Fruit fly (Drosophila melanogaster) whole organism, embryonic: ENCODE results near the gene NELF-B.

Source experiments
- B-H2 ChIP-seq: fragments of 200-800 bp; sonication (Bioruptor generic); optimal IDR thresholded peaks from 2 replicates; lab custom pipeline; 2018; ENCODE audit warnings: missing biosample characterization, mild to moderate bottlenecking, missing genetic modification characterization
- CG10209 ChIP-seq: fragments of 200-800 bp; sonication (Bioruptor generic); optimal IDR thresholded peaks from 3 replicates; lab custom pipeline; 2017; ENCODE audit warnings: missing biosample characterization, mild to moderate bottlenecking, missing genetic modification characterization, missing genetic modification reagents
- CG10267 ChIP-seq: fragments of 200-800 bp; sonication (Bioruptor generic); optimal IDR thresholded peaks from 2 replicates; lab custom pipeline; 2018; ENCODE audit warnings: missing biosample characterization, mild to moderate bottlenecking, missing genetic modification characterization, moderate library complexity
- CG11093 ChIP-seq: fragments of 200-800 bp; sonication (Bioruptor generic); IDR thresholded peaks from 3 replicates; pipeline ENCODE4 v1.3.6; 2022; ENCODE audit warnings: missing biosample characterization, missing genetic modification characterization
- CG12299 ChIP-seq: fragments of 200-800 bp; sonication (Bioruptor generic); optimal IDR thresholded peaks from 2 replicates; lab custom pipeline; 2018; ENCODE audit warnings: missing biosample characterization, mild to moderate bottlenecking, missing genetic modification characterization
- CG12659 ChIP-seq: fragments of 200-800 bp; sonication (Bioruptor generic); optimal IDR thresholded peaks from 3 replicates; lab custom pipeline; 2017; ENCODE audit warnings: mild to moderate bottlenecking, missing biosample characterization, missing genetic modification reagents, missing genetic modification characterization
- CG13287 ChIP-seq: fragments of 200-800 bp; sonication (Bioruptor generic); IDR thresholded peaks from 2 replicates; pipeline ENCODE4 v1.3.6; 2022; ENCODE audit warnings: missing biosample characterization, missing genetic modification characterization; ENCODE audit not compliant: partially characterized antibody
- CG13894 ChIP-seq: fragments of 200-800 bp; sonication (Bioruptor generic); optimal IDR thresholded peaks from 3 replicates; lab custom pipeline; 2018; ENCODE audit warnings: missing biosample characterization, mild to moderate bottlenecking, missing genetic modification characterization, moderate library complexity
- CG14710 ChIP-seq: fragments of 200-800 bp; sonication (Bioruptor generic); optimal IDR thresholded peaks from 3 replicates; lab custom pipeline; 2019; ENCODE audit warnings: missing biosample characterization, mild to moderate bottlenecking, missing genetic modification characterization, moderate library complexity
- CG14860 ChIP-seq: fragments of 200-800 bp; sonication (Bioruptor generic); IDR thresholded peaks from 3 replicates; pipeline ENCODE4 v1.3.6; 2022; ENCODE audit warnings: missing biosample characterization, missing genetic modification characterization; ENCODE audit not compliant: partially characterized antibody
- CG1529 ChIP-seq: fragments of 200-800 bp; sonication (Bioruptor generic); optimal IDR thresholded peaks from 3 replicates; lab custom pipeline; 2018; ENCODE audit warnings: missing biosample characterization, missing genetic modification characterization
- CG15514 ChIP-seq: fragments of 200-800 bp; sonication (Bioruptor generic); optimal IDR thresholded peaks from 3 replicates; lab custom pipeline; 2017; ENCODE audit warnings: missing biosample characterization, missing genetic modification characterization, mild to moderate bottlenecking, moderate library complexity, missing genetic modification reagents
- CG17186 ChIP-seq: fragments of 200-800 bp; sonication (Bioruptor generic); optimal IDR thresholded peaks from 3 replicates; lab custom pipeline; 2017; ENCODE audit warnings: missing biosample characterization, missing genetic modification reagents, missing genetic modification characterization
- CG17912 ChIP-seq: fragments of 200-800 bp; sonication (Bioruptor generic); optimal IDR thresholded peaks from 2 replicates; lab custom pipeline; 2018; ENCODE audit warnings: missing biosample characterization, mild to moderate bottlenecking, missing genetic modification characterization
- CG18599 ChIP-seq: fragments of 200-800 bp; sonication (Bioruptor generic); optimal IDR thresholded peaks from 3 replicates; lab custom pipeline; 2017; ENCODE audit warnings: missing biosample characterization, missing genetic modification characterization, mild to moderate bottlenecking, moderate library complexity, missing genetic modification reagents
- CG2678 ChIP-seq: fragments of 200-800 bp; sonication (Bioruptor generic); optimal IDR thresholded peaks from 3 replicates; lab custom pipeline; 2019; ENCODE audit warnings: missing biosample characterization, mild to moderate bottlenecking, missing genetic modification characterization, moderate library complexity
- CG2875 ChIP-seq: fragments of 200-800 bp; sonication (Bioruptor generic); optimal IDR thresholded peaks from 2 replicates; lab custom pipeline; 2017; ENCODE audit warnings: missing biosample characterization, mild to moderate bottlenecking, missing genetic modification characterization, missing genetic modification reagents
- CG7963 ChIP-seq: fragments of 200-800 bp; sonication (Bioruptor generic); IDR thresholded peaks from 3 replicates; pipeline ENCODE4 v1.3.6; 2022; ENCODE audit warnings: missing biosample characterization, missing genetic modification characterization; ENCODE audit not compliant: partially characterized antibody
- CG9215 ChIP-seq: fragments of 200-800 bp; sonication (Bioruptor generic); IDR thresholded peaks from 2 replicates; pipeline ENCODE4 v1.3.6; 2022; ENCODE audit warnings: missing biosample characterization, missing genetic modification characterization
- CTCF ChIP-seq: fragments of 200-800 bp; sonication (Bioruptor generic); optimal IDR thresholded peaks from 2 replicates; lab custom pipeline; 2017; ENCODE audit warnings: missing biosample characterization, mild to moderate bottlenecking, missing genetic modification characterization, moderate library complexity
- Dek ChIP-seq: fragments of 200-800 bp; sonication (Bioruptor generic); optimal IDR thresholded peaks from 3 replicates; lab custom pipeline; 2019; ENCODE audit warnings: missing biosample characterization, mild to moderate bottlenecking, missing genetic modification characterization, moderate library complexity
- HLH4C ChIP-seq: fragments of 200-800 bp; sonication (Bioruptor generic); IDR thresholded peaks from 3 replicates; pipeline ENCODE4 v1.3.6; 2022; ENCODE audit warnings: missing biosample characterization, missing genetic modification characterization; ENCODE audit not compliant: partially characterized antibody
- HmgZ ChIP-seq: fragments of 200-800 bp; sonication (Bioruptor generic); optimal IDR thresholded peaks from 2 replicates; lab custom pipeline; 2018; ENCODE audit warnings: missing biosample characterization, mild to moderate bottlenecking, missing genetic modification characterization
- Hr51 ChIP-seq, 2 experiments: fragments of 200-800 bp; sonication (Bioruptor generic); optimal IDR thresholded peaks; 2 replicates in 1 of 2; 3 replicates in 1 of 2; lab custom pipeline; 2016 to 2018; ENCODE audit warnings: missing biosample characterization in 2 of 2, missing genetic modification characterization in 2 of 2, mild to moderate bottlenecking in 1 of 2, moderate library complexity in 1 of 2
- Jarid2 ChIP-seq: fragments of 200-800 bp; sonication (Bioruptor generic); optimal IDR thresholded peaks from 3 replicates; lab custom pipeline; 2017; ENCODE audit warnings: mild to moderate bottlenecking, missing biosample characterization, missing genetic modification reagents, missing genetic modification characterization
- Med ChIP-seq: fragments of 200-800 bp; sonication (Bioruptor generic); peaks from one replicate; lab custom pipeline; 2016; ENCODE audit warnings: missing biosample characterization, missing genetic modification characterization, mild to moderate bottlenecking, inconsistent platforms, moderate library complexity
- Myb ChIP-seq: fragments of 200-800 bp; sonication (Bioruptor generic); optimal IDR thresholded peaks from 2 replicates; lab custom pipeline; 2016; ENCODE audit warnings: missing biosample characterization, missing genetic modification characterization
- NC2α ChIP-seq: fragments of 200-800 bp; sonication (Bioruptor generic); optimal IDR thresholded peaks from 2 replicates; lab custom pipeline; 2016; ENCODE audit warnings: missing biosample characterization, missing genetic modification characterization
- Rfx ChIP-seq: fragments of 200-800 bp; sonication (Bioruptor generic); IDR thresholded peaks from 2 replicates; pipeline ENCODE4 v1.3.6; 2022; ENCODE audit warnings: missing biosample characterization, missing genetic modification characterization
- Sin3A ChIP-seq: fragments of >200 bp; optimal IDR thresholded peaks from 2 replicates; lab custom pipeline; 2018
- Usf ChIP-seq: fragments of 200-800 bp; sonication (Bioruptor generic); optimal IDR thresholded peaks from 2 replicates; lab custom pipeline; 2017; ENCODE audit warnings: missing genotype, missing biosample characterization, missing genetic modification characterization
- Xrp1 ChIP-seq: fragments of 200-800 bp; sonication (Bioruptor generic); IDR thresholded peaks from 2 replicates; pipeline ENCODE4 v1.3.6; 2022; ENCODE audit warnings: missing biosample characterization, missing genetic modification characterization
- amos ChIP-seq: fragments of 200-800 bp; sonication (Bioruptor generic); IDR thresholded peaks from 2 replicates; pipeline ENCODE4 v1.3.6; 2022; ENCODE audit warnings: missing biosample characterization, missing genetic modification characterization; ENCODE audit not compliant: partially characterized antibody
- fd96Cb ChIP-seq: fragments of 200-800 bp; sonication (Bioruptor generic); optimal IDR thresholded peaks from 2 replicates; lab custom pipeline; 2018; ENCODE audit warnings: missing biosample characterization, mild to moderate bottlenecking, missing genetic modification characterization, moderate library complexity
- gcm ChIP-seq: fragments of 200-800 bp; sonication (Bioruptor generic); optimal IDR thresholded peaks from 2 replicates; lab custom pipeline; 2019; ENCODE audit warnings: missing biosample characterization, mild to moderate bottlenecking, missing genetic modification characterization, moderate library complexity
- gfzf ChIP-seq: fragments of 200-800 bp; sonication (Bioruptor generic); optimal IDR thresholded peaks from 2 replicates; lab custom pipeline; 2016; ENCODE audit warnings: missing biosample characterization, mild to moderate bottlenecking, missing genetic modification characterization, moderate library complexity
- ham ChIP-seq: fragments of 200-800 bp; sonication (Bioruptor generic); IDR thresholded peaks from 2 replicates; pipeline ENCODE4 v1.3.6; 2022; ENCODE audit warnings: missing biosample characterization, missing genetic modification characterization
- insv ChIP-seq, 2 experiments: fragments of 200-800 bp; sonication (Bioruptor generic); optimal IDR thresholded peaks; 3 replicates each; lab custom pipeline; 2016 to 2018; ENCODE audit warnings: missing biosample characterization in 2 of 2, missing genetic modification characterization in 2 of 2
- jing ChIP-seq: fragments of 200-800 bp; sonication (Bioruptor generic); optimal IDR thresholded peaks from 2 replicates; lab custom pipeline; 2018; ENCODE audit warnings: missing biosample characterization, mild to moderate bottlenecking, missing genetic modification characterization
- nom ChIP-seq: fragments of 200-800 bp; sonication (Bioruptor generic); optimal IDR thresholded peaks from 2 replicates; lab custom pipeline; 2017; ENCODE audit warnings: missing biosample characterization, missing genetic modification characterization, mild to moderate bottlenecking, moderate library complexity, missing genetic modification reagents
- sc ChIP-seq, 3 experiments: fragments of >200 bp in 2 of 3; fragments of 200-800 bp in 1 of 3; sonication (Bioruptor generic) in 1 of 3; optimal IDR thresholded peaks; 2 replicates in 2 of 3; 3 replicates in 1 of 3; lab custom pipeline; 2017; ENCODE audit warnings: mild to moderate bottlenecking in 1 of 3, missing biosample characterization in 1 of 3, missing genetic modification characterization in 1 of 3, missing genetic modification reagents in 1 of 3
- schlank ChIP-seq: fragments of 200-800 bp; sonication (Bioruptor generic); optimal IDR thresholded peaks from 2 replicates; lab custom pipeline; 2018; ENCODE audit warnings: missing biosample characterization, mild to moderate bottlenecking, missing genetic modification characterization
- sens ChIP-seq: fragments of 200-800 bp; sonication (Bioruptor generic); peaks from one replicate; lab custom pipeline; 2016; ENCODE audit warnings: missing biosample characterization, missing genetic modification characterization
- sens-2 ChIP-seq: fragments of 200-800 bp; sonication (Bioruptor generic); IDR thresholded peaks from 2 replicates; pipeline ENCODE4 v1.3.6; 2022; ENCODE audit warnings: missing biosample characterization, missing genetic modification characterization
- shn ChIP-seq: fragments of 200-800 bp; sonication (Bioruptor generic); optimal IDR thresholded peaks from 3 replicates; lab custom pipeline; 2016; ENCODE audit warnings: missing biosample characterization, missing genetic modification characterization
- stwl ChIP-seq: fragments of 200-800 bp; sonication (Bioruptor generic); optimal IDR thresholded peaks from 3 replicates; lab custom pipeline; 2018; ENCODE audit warnings: missing biosample characterization, mild to moderate bottlenecking, missing genetic modification characterization, moderate library complexity
- tio ChIP-seq: fragments of 200-800 bp; sonication (Bioruptor generic); optimal IDR thresholded peaks from 2 replicates; lab custom pipeline; 2017; ENCODE audit warnings: missing biosample characterization, missing genetic modification characterization, inconsistent platforms
- tna ChIP-seq: fragments of 200-800 bp; sonication (Bioruptor generic); IDR thresholded peaks from 2 replicates; pipeline ENCODE4 v1.3.6; 2022; ENCODE audit warnings: missing biosample characterization, missing genetic modification characterization; ENCODE audit not compliant: partially characterized antibody
- trem ChIP-seq: fragments of 200-800 bp; optimal IDR thresholded peaks from 3 replicates; lab custom pipeline; 2019; ENCODE audit warnings: missing biosample characterization, mild to moderate bottlenecking, missing genetic modification characterization, moderate library complexity
- vnd ChIP-seq: fragments of 200-800 bp; sonication (Bioruptor generic); IDR thresholded peaks from 3 replicates; pipeline ENCODE4 v1.3.6; 2022; ENCODE audit warnings: missing biosample characterization, missing genetic modification characterization; ENCODE audit not compliant: partially characterized antibody

The NELF-B gene

dm6 chrX:7721905-7722304 lies 6.3 kb downstream of the NELF-B start, which contains the start of gene Hira (continued):
- no peak for TF ChIP-seq NC2α (GFP tag; lab: Kevin White, UChicago)
- TF ChIP-seq shn (GFP tag; lab: Kevin White, UChicago): no peak
- TF ChIP-seq CTCF: peak; percentile 32
- TF ChIP-seq Jarid2 (GFP tag; lab: Kevin White, UChicago): no peak
- TF ChIP-seq vnd (GFP tag; lab: Robert Waterston, UW): peak; percentile 83
- no peak for TF ChIP-seq nom (GFP tag; lab: Kevin White, UChicago)
- no peak for TF ChIP-seq sc (optimal IDR thresholded peaks at IDR 0.05; lab: Kevin White, UChicago)
- TF ChIP-seq sc (GFP tag; optimal IDR thresholded peaks at IDR 0.05; lab: Kevin White, UChicago): no peak
- TF ChIP-seq B-H2 (GFP tag; lab: Kevin White, UChicago): peak; percentile 14
- TF ChIP-seq stwl (tag; lab: Kevin White, UChicago): peak; percentile 77
- no peak for TF ChIP-seq CG17912 (GFP tag; lab: Kevin White, UChicago)
- TF ChIP-seq Myb (GFP tag; lab: Kevin White, UChicago): peak; percentile 30
- TF ChIP-seq HmgZ: peak; percentile 57
- no peak for TF ChIP-seq CG10209 (GFP tag; lab: Kevin White, UChicago)
- TF ChIP-seq HLH4C: peak; percentile 93
- no peak for TF ChIP-seq jing (GFP tag; lab: Kevin White, UChicago)
- TF ChIP-seq CG9215 (GFP tag; lab: Robert Waterston, UW): no peak
- TF ChIP-seq CG17186: peak; percentile 21
- no peak for TF ChIP-seq CG12299 (tag; lab: Kevin White, UChicago)
- peak; percentile 92 for TF ChIP-seq tna (GFP tag; lab: Robert Waterston, UW)
- TF ChIP-seq CG14710 (tag; lab: Kevin White, UChicago): peak; percentile 56
- no peak for TF ChIP-seq fd96Cb (tag; lab: Kevin White, UChicago)
- no peak for TF ChIP-seq CG1529 (GFP tag; lab: Kevin White, UChicago)
- TF ChIP-seq CG7963 (GFP tag; lab: Robert Waterston, UW): peak; percentile 92
- peak; percentile 21 for TF ChIP-seq CG12659 (GFP tag; lab: Kevin White, UChicago)
- TF ChIP-seq CG13287 (GFP tag; lab: Robert Waterston, UW): peak; percentile 94
- TF ChIP-seq CG10267: peak; percentile 42
- no peak for TF ChIP-seq Xrp1 (GFP tag; lab: Robert Waterston, UW)
- no peak for TF ChIP-seq sens-2 (GFP tag; lab: Robert Waterston, UW)
- no peak for TF ChIP-seq CG11093 (GFP tag; lab: Robert Waterston, UW)
- TF ChIP-seq trem: peak; percentile 45
- peak; percentile 90 for TF ChIP-seq CG14860 (GFP tag; lab: Robert Waterston, UW)
- no peak for TF ChIP-seq CG2678 (tag; lab: Kevin White, UChicago)
- peak in 1 of 2 experiments; percentile 34 for TF ChIP-seq insv (GFP tag; optimal IDR thresholded peaks at IDR 0.05; lab: Kevin White, UChicago)
- TF ChIP-seq Sin3A (lab: Kevin White, UChicago): peak; percentile 36
- TF ChIP-seq Hr51 (GFP tag; optimal IDR thresholded peaks at IDR 0.05; lab: Kevin White, UChicago): no peak
- TF ChIP-seq sens (GFP tag; lab: Kevin White, UChicago): peak; percentile 86
- no peak for TF ChIP-seq Dek (tag; lab: Kevin White, UChicago)
- TF ChIP-seq Usf (GFP tag; lab: Kevin White, UChicago): no peak
- TF ChIP-seq gcm (GFP tag; lab: Kevin White, UChicago): no peak
- no peak for TF ChIP-seq CG13894
- no peak for TF ChIP-seq ham
- TF ChIP-seq amos (GFP tag; lab: Robert Waterston, UW): peak; percentile 89
- TF ChIP-seq gfzf (GFP tag; lab: Kevin White, UChicago): peak; percentile 74
- TF ChIP-seq tio (GFP tag; lab: Kevin White, UChicago): no peak
- TF ChIP-seq schlank (tag; lab: Kevin White, UChicago): no peak
- TF ChIP-seq CG15514 (GFP tag; lab: Kevin White, UChicago): peak; percentile 69
- TF ChIP-seq CG18599: no peak
- TF ChIP-seq CG2875 (GFP tag; lab: Kevin White, UChicago): no peak
- TF ChIP-seq Rfx: no peak
- TF ChIP-seq Med (GFP tag; lab: Kevin White, UChicago): peak; percentile 66
